Worm (Caenorhabditis elegans) whole organism, L2 larva: ENCODE measurements around the gene clec-117.

Experiments used
- C34F6.9 ChIP-seq: fragments of 150-350 bp; optimal IDR thresholded peaks from 2 replicates; lab custom pipeline; 2014; ENCODE audit warnings: missing biosample characterization, missing genetic modification characterization
- Y55F3AM.14 ChIP-seq: fragments of 200-800 bp; sonication (Bioruptor generic); optimal IDR thresholded peaks from 2 replicates; lab custom pipeline; 2018; ENCODE audit warnings: mild to moderate bottlenecking, missing genetic modification characterization, missing compliant biosample characterization
- aly-2 ChIP-seq: fragments of 150-350 bp; optimal IDR thresholded peaks from 2 replicates; lab custom pipeline; 2014; ENCODE audit warnings: missing biosample characterization, missing genetic modification characterization
- ceh-16 ChIP-seq: fragments of 150-350 bp; optimal IDR thresholded peaks from 2 replicates; lab custom pipeline; 2014; ENCODE audit warnings: missing biosample characterization, missing genetic modification characterization
- elt-1 ChIP-seq: fragments of 150-350 bp; optimal IDR thresholded peaks from 2 replicates; lab custom pipeline; 2014; ENCODE audit warnings: missing biosample characterization, missing genetic modification characterization
- lin-13 ChIP-seq: fragments of 150-350 bp; optimal IDR thresholded peaks from 2 replicates; lab custom pipeline; 2014; ENCODE audit warnings: missing biosample characterization, missing genetic modification reagents, missing genetic modification characterization
- mdl-1 ChIP-seq, 2 experiments: fragments of 150-350 bp in 1 of 2; sonication (generic microtip) in 1 of 2; optimal IDR thresholded peaks; 2 replicates each; lab custom pipeline; 2017; ENCODE audit warnings: missing biosample characterization in 2 of 2, missing genetic modification characterization in 2 of 2
- nhr-10 ChIP-seq: sonication (generic microtip); optimal IDR thresholded peaks from 2 replicates; lab custom pipeline; 2017; ENCODE audit warnings: missing biosample characterization, missing genetic modification characterization
- nhr-237 ChIP-seq: fragments of 150-350 bp; optimal IDR thresholded peaks from 2 replicates; lab custom pipeline; 2014; ENCODE audit warnings: missing biosample characterization, missing genetic modification characterization
- peb-1 ChIP-seq: fragments of 150-350 bp; optimal IDR thresholded peaks from 2 replicates; lab custom pipeline; 2014; ENCODE audit warnings: missing biosample characterization, missing genetic modification characterization
- skn-1 ChIP-seq: sonication (generic microtip); optimal IDR thresholded peaks from 2 replicates; lab custom pipeline; 2017; ENCODE audit warnings: missing biosample characterization, missing genetic modification characterization
- unc-55 ChIP-seq: fragments of 150-350 bp; sonication (generic microtip); optimal IDR thresholded peaks from 3 replicates; lab custom pipeline; 2014; ENCODE audit warnings: missing biosample characterization, missing genetic modification reagents, missing genetic modification characterization
- unc-62 ChIP-seq: fragments of 150-350 bp; optimal IDR thresholded peaks from 2 replicates; lab custom pipeline; 2014; ENCODE audit warnings: missing biosample characterization, missing genetic modification reagents, missing genetic modification characterization

DNA sequence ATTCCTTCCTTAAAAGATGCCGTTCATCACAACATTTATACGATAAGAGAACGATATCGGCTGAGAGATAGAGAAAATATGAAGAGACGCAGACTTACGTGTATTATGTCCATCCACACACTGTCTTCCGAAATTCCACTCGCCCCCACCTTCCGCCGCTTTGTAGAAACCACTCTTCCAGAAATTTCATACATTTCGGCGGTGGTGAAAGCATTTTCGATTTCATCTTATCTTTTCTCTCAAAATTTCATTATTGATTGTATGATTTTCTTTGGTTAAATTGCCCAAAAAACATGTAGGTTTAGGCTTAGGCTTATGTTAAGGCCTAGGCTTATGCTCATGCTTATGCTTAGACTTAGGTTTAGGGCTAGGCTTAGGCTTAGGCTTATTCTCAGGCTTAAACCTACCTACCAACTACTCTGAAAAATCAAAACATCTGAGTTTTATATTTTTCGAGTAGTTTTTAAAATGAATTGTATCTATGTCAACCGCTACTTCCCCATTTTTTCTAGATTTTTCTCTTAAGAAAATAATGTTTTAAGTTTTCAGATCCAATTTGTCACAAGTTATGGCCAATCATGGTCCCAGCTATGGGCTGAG is 40.5 kb upstream of the clec-117 start, which contains the start of gene cpn-2:
- TF ChIP-seq skn-1 (tag; lab: Kevin White, UChicago), result no peak
- no peak for TF ChIP-seq ceh-16
- TF ChIP-seq nhr-237, result no peak
- no peak for TF ChIP-seq Y55F3AM.14 (GFP tag; lab: Kevin White, UChicago)
- TF ChIP-seq elt-1 (tag; lab: Kevin White, UChicago), result no peak
- TF ChIP-seq aly-2 (tag; lab: Kevin White, UChicago), result no peak
- no peak for TF ChIP-seq peb-1 (tag; lab: Kevin White, UChicago)
- no peak for TF ChIP-seq C34F6.9 (tag; lab: Kevin White, UChicago)
- TF ChIP-seq unc-62 (GFP tag; lab: Kevin White, UChicago), result no peak
- TF ChIP-seq mdl-1 (tag; optimal IDR thresholded peaks at IDR 0.05; lab: Kevin White, UChicago), result no peak
- TF ChIP-seq unc-55 (GFP tag; lab: Kevin White, UChicago), result no peak
- no peak for TF ChIP-seq nhr-10 (tag; lab: Kevin White, UChicago)
- TF ChIP-seq lin-13 (GFP tag; lab: Kevin White, UChicago), result no peak
